Worm (Caenorhabditis elegans): ENCODE data around the gene abcf-1.

Gene abcf-1

DNA sequence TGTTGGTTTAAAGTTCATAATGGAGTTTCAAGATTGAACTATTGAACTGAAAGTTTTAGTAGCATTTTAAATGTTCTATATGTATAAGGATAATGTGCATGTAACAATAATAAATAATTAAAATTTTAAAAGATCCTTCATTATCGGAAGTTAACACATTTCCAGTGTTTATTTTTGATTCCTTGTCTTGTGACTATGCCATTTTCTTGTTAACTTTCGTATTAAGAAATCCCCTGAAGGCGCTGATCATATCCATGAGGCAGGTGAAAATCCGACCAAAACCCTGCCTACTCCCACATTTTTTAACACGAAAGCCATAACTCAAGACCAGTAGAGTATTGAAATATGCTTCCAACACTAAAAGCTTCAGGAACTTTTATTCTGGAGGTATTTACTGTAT lies 43.5 kb downstream of the abcf-1 start, which contains the start of gene R11D1.7:
Gene R11D1.7 (plus strand): TSS at position 301 of the 400 bp plus-strand sequence.
- no peak for TF ChIP-seq F39B2.1 (GFP tag; IDR thresholded peaks at IDR 0.05)
- TF ChIP-seq F23B12.7 (tag; optimal IDR thresholded peaks at IDR 0.05; ENCODE audit: insufficient read depth) = no peak
- TF ChIP-seq madf-6 (GFP tag; IDR thresholded peaks at IDR 0.05) = no peak
- no peak for TF ChIP-seq attf-6 (GFP tag; IDR thresholded peaks at IDR 0.05)
- no peak for TF ChIP-seq die-1 (tag; optimal IDR thresholded peaks at IDR 0.05)
- no peak for TF ChIP-seq pha-4 (tag; optimal IDR thresholded peaks at IDR 0.05)
- TF ChIP-seq ceh-27 (GFP tag; optimal IDR thresholded peaks at IDR 0.05) = no peak
- TF ChIP-seq ztf-22 (GFP tag; optimal IDR thresholded peaks at IDR 0.05) = no peak
- no peak for TF ChIP-seq ekl-4 (GFP tag; IDR thresholded peaks at IDR 0.05)
- TF ChIP-seq lsl-1 (GFP tag; optimal IDR thresholded peaks at IDR 0.05) = no peak
- TF ChIP-seq egl-44 (GFP tag; IDR thresholded peaks at IDR 0.05) = no peak
- TF ChIP-seq ztf-18 (tag; optimal IDR thresholded peaks at IDR 0.05) = no peak
- TF ChIP-seq let-607 (tag; optimal IDR thresholded peaks at IDR 0.05) = no peak
- TF ChIP-seq dox-1 (GFP tag; IDR thresholded peaks at IDR 0.05) = no peak
- no peak for TF ChIP-seq gei-17 (GFP tag; optimal IDR thresholded peaks at IDR 0.05)
- no peak for TF ChIP-seq C17E4.6 (GFP tag; IDR thresholded peaks at IDR 0.05)
- TF ChIP-seq T07F8.4 (tag; optimal IDR thresholded peaks at IDR 0.05) = no peak
- no peak for TF ChIP-seq hmg-20 (GFP tag; IDR thresholded peaks at IDR 0.05)
- TF ChIP-seq lag-1 (GFP tag; IDR thresholded peaks at IDR 0.05) = no peak

DNA sequence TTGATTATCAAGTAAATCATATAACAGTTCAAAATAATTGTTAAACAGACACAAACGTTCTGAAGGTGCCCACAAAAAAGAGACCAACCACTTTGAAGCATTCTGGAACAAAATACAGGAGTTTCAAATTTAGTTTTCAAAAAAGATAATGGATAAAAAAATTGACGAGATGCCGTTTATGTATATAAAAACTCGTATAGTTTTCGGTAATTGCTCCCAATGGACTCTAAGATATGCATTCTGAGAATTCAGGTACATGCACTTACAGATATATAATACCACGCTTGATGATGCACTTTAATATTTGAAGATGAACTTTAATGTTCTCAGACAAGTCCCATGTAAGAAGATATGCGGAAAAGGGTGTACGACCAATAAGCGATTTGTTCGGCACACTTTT lies 44.6 kb downstream of the abcf-1 start, which contains the start of gene str-181:
Gene str-181 (minus strand): TSS at position 101 of the 400 bp plus-strand sequence.
- TF ChIP-seq F57A8.1 (GFP tag; optimal IDR thresholded peaks at IDR 0.05) = no peak

DNA sequence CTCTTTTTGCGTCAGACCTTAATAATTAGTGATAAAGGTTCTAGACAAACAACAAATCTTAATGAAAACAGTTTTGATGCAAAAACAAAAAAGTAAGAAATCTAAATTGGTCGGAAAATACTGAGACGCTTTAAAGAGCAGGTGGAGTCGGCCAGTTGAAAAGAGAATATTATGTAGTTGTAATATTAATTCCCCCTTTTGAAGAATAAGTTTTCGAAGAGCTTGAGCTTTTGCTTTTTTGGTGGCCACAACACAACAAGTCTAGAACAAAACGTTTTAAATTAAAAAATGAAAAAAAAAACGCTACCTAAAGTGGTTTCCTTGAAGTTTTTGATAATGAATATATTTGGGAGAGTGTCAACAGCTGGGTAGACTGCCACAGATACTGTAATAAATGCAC lies 46.7 kb downstream of the abcf-1 start, which contains the start of gene str-178:
Gene str-178 (minus strand): TSS at position 101 of the 400 bp plus-strand sequence.
- no peak for TF ChIP-seq akir-1 (GFP tag; optimal IDR thresholded peaks at IDR 0.05)
- no peak for TF ChIP-seq pha-4 (tag; optimal IDR thresholded peaks at IDR 0.05)
- TF ChIP-seq mcd-1 (GFP tag; IDR thresholded peaks at IDR 0.05) = no peak
- no peak for TF ChIP-seq attf-3 (GFP tag; conservative IDR thresholded peaks at IDR 0.05)
- no peak for TF ChIP-seq nhr-27 (tag; optimal IDR thresholded peaks at IDR 0.05)

DNA sequence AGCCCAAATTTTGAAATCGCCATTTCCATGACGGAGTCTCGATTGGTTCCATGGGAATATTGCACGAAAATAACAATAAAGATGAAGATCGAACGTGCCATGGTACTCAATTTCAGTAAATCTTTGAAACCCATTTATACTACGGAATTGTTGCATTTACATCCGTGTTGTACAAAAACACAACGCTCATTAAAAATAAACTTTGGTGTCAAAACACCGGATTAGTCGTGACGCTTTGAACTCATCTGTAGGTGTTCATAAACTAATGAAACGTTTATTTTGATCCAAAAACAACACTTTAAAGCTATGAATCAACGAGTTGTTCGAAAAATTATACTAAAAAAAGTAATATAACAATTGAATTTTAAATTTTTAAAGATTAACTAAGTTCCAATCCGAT lies 49.1 kb downstream of the abcf-1 start, which contains the start of gene R11D1.4:
Gene R11D1.4 (minus strand): TSS at position 101 of the 400 bp plus-strand sequence.
- TF ChIP-seq pha-4 (tag; optimal IDR thresholded peaks at IDR 0.05) (no peak), Y56A3A.18 (GFP tag; IDR thresholded peaks at IDR 0.05) (no peak), B0336.3 (GFP tag; IDR thresholded peaks at IDR 0.05) (no peak), F23B12.7 (tag; optimal IDR thresholded peaks at IDR 0.05; ENCODE audit: insufficient read depth) (no peak), mcd-1 (GFP tag; IDR thresholded peaks at IDR 0.05) (no peak), zim-3 (tag; optimal IDR thresholded peaks at IDR 0.05) (no peak)

DNA sequence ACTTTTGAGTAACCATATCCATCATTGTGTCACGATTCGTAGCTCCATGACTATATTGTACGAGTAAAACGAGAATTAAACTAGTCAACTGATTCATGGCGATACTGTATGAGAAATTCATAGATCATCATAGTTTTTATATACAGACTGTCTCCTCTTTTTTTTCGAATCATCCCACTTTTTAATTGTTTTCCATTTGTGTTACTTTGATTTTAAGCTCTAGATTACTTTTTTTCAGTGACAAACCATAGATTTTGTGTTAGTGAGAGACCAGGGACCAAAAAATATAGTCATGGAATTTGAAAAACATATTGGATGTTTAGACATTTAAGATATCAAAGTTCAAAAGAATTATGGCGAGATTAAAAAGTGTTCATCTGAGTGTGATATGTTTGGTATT lies 51.2 kb downstream of the abcf-1 start, which contains the start of gene R11D1.3:
Gene R11D1.3 (minus strand): TSS at position 101 of the 400 bp plus-strand sequence.
- no peak for TF ChIP-seq F22D6.2 (tag; optimal IDR thresholded peaks at IDR 0.05)
